Fruit fly (Drosophila melanogaster) whole organism, prepupa: Measurements from ENCODE around the gene Patr-1.

Experiments used
- CG10631 ChIP-seq: fragments of 200-800 bp; sonication (Bioruptor generic); optimal IDR thresholded peaks from 2 replicates; lab custom pipeline; 2016; ENCODE audit warnings: missing biosample characterization, missing genetic modification characterization
- CG10669 ChIP-seq: fragments of 200-800 bp; sonication (Bioruptor generic); optimal IDR thresholded peaks from 3 replicates; lab custom pipeline; 2018; ENCODE audit warnings: missing biosample characterization, mild to moderate bottlenecking, missing genetic modification characterization, moderate library complexity
- CG11294 ChIP-seq: fragments of 200-800 bp; sonication (Bioruptor generic); IDR thresholded peaks from 2 replicates; pipeline ENCODE4 v1.3.6; 2022; ENCODE audit warnings: missing biosample characterization, missing genetic modification characterization
- CG11762 ChIP-seq: fragments of 200-800 bp; sonication (Bioruptor generic); optimal IDR thresholded peaks from 3 replicates; lab custom pipeline; 2016; ENCODE audit warnings: missing biosample characterization, missing genetic modification characterization; ENCODE audit not compliant: insufficient read depth
- CG15336 ChIP-seq: fragments of 200-800 bp; sonication (Bioruptor generic); IDR thresholded peaks from 2 replicates; pipeline ENCODE4 v1.3.6; 2022; ENCODE audit warnings: missing biosample characterization, missing genetic modification characterization
- CG1621 ChIP-seq: fragments of 200-800 bp; sonication (Bioruptor generic); optimal IDR thresholded peaks from 3 replicates; lab custom pipeline; 2018; ENCODE audit warnings: missing biosample characterization, mild to moderate bottlenecking, missing genetic modification characterization
- CG16779 ChIP-seq: fragments of 200-800 bp; sonication (Bioruptor generic); optimal IDR thresholded peaks from 3 replicates; lab custom pipeline; 2017; ENCODE audit warnings: missing biosample characterization, mild to moderate bottlenecking, missing genetic modification characterization
- CG32006 ChIP-seq: fragments of 200-800 bp; sonication (Bioruptor generic); optimal IDR thresholded peaks from 3 replicates; lab custom pipeline; 2017; ENCODE audit warnings: missing biosample characterization, mild to moderate bottlenecking, missing genetic modification characterization
- CG34406 ChIP-seq: fragments of 200-800 bp; sonication (Bioruptor generic); optimal IDR thresholded peaks from 3 replicates; lab custom pipeline; 2016; ENCODE audit warnings: missing biosample characterization, missing genetic modification characterization
- CG3919 ChIP-seq: fragments of 200-800 bp; sonication (Bioruptor generic); optimal IDR thresholded peaks from 3 replicates; lab custom pipeline; 2016; ENCODE audit warnings: missing biosample characterization, missing genetic modification characterization
- CG4318 ChIP-seq: fragments of 200-800 bp; sonication (Bioruptor generic); optimal IDR thresholded peaks from 3 replicates; lab custom pipeline; 2017; ENCODE audit warnings: missing biosample characterization, mild to moderate bottlenecking, missing genetic modification characterization
- CG6276 ChIP-seq: fragments of 200-800 bp; sonication (Bioruptor generic); optimal IDR thresholded peaks from 2 replicates; lab custom pipeline; 2017; ENCODE audit warnings: missing biosample characterization, mild to moderate bottlenecking, missing genetic modification characterization
- CG6808 ChIP-seq: fragments of 200-800 bp; sonication (Bioruptor generic); optimal IDR thresholded peaks from 3 replicates; lab custom pipeline; 2017; ENCODE audit warnings: missing biosample characterization, missing genetic modification characterization, mild to moderate bottlenecking, moderate library complexity, missing genetic modification reagents
- CG6854 ChIP-seq: fragments of 200-800 bp; sonication (Bioruptor generic); optimal IDR thresholded peaks from 2 replicates; lab custom pipeline; 2017; ENCODE audit warnings: missing biosample characterization, mild to moderate bottlenecking, missing genetic modification characterization
- CG7368 ChIP-seq: fragments of 200-800 bp; sonication (Bioruptor generic); optimal IDR thresholded peaks from 3 replicates; lab custom pipeline; 2016; ENCODE audit warnings: missing biosample characterization, missing genetic modification characterization
- CG8119 ChIP-seq: fragments of 200-800 bp; sonication (Bioruptor generic); IDR thresholded peaks from 3 replicates; pipeline ENCODE4 v1.3.6; 2022; ENCODE audit warnings: missing biosample characterization, missing genetic modification characterization
- CG8319 ChIP-seq: fragments of 200-800 bp; sonication (Bioruptor generic); optimal IDR thresholded peaks from 3 replicates; lab custom pipeline; 2016; ENCODE audit warnings: missing biosample characterization, missing genetic modification characterization
- CG8632 ChIP-seq: fragments of 200-800 bp; sonication (Bioruptor generic); optimal IDR thresholded peaks from 3 replicates; lab custom pipeline; 2016; ENCODE audit warnings: missing biosample characterization, missing genetic modification characterization
- CG9139 ChIP-seq: fragments of 200-800 bp; sonication (Bioruptor generic); optimal IDR thresholded peaks from 3 replicates; lab custom pipeline; 2017; ENCODE audit warnings: missing biosample characterization, mild to moderate bottlenecking, missing genetic modification characterization
- Eip78C ChIP-seq: fragments of 200-800 bp; sonication (Bioruptor generic); peaks from one replicate; lab custom pipeline; 2016; ENCODE audit warnings: missing biosample characterization, missing genetic modification characterization
- Eip93F ChIP-seq: fragments of 200-800 bp; sonication (Bioruptor generic); optimal IDR thresholded peaks from 2 replicates; lab custom pipeline; 2016; ENCODE audit warnings: missing biosample characterization, mild to moderate bottlenecking, missing genetic modification characterization
- Ets96B ChIP-seq: fragments of 200-800 bp; optimal IDR thresholded peaks from 2 replicates; lab custom pipeline; 2019; ENCODE audit warnings: missing biosample characterization, mild to moderate bottlenecking, missing genetic modification characterization, moderate library complexity
- Gug ChIP-seq: fragments of 200-800 bp; sonication (Bioruptor generic); IDR thresholded peaks from 2 replicates; pipeline ENCODE4 v1.3.6; 2022; ENCODE audit warnings: missing biosample characterization, missing genetic modification characterization
- Hr38 ChIP-seq: sonication (Bioruptor generic); optimal IDR thresholded peaks from 2 replicates; lab custom pipeline; 2016; ENCODE audit warnings: missing biosample characterization, missing genetic modification characterization
- Hr39 ChIP-seq: fragments of 200-800 bp; sonication (Bioruptor generic); optimal IDR thresholded peaks from 2 replicates; lab custom pipeline; 2016; ENCODE audit warnings: missing biosample characterization, missing genetic modification characterization
- Hr4 ChIP-seq: fragments of 200-800 bp; sonication (Bioruptor generic); optimal IDR thresholded peaks from 3 replicates; lab custom pipeline; 2016; ENCODE audit warnings: missing biosample characterization, missing genetic modification characterization
- Smox ChIP-seq: fragments of 200-800 bp; sonication (Bioruptor generic); optimal IDR thresholded peaks from 3 replicates; lab custom pipeline; 2016; ENCODE audit warnings: missing biosample characterization, missing genetic modification characterization
- Sox102F ChIP-seq: fragments of 200-800 bp; sonication (Bioruptor generic); optimal IDR thresholded peaks from 2 replicates; lab custom pipeline; 2016; ENCODE audit warnings: missing biosample characterization, mild to moderate bottlenecking, missing genetic modification characterization
- Sox15 ChIP-seq: fragments of 200-800 bp; sonication (Bioruptor generic); optimal IDR thresholded peaks from 3 replicates; lab custom pipeline; 2016; ENCODE audit warnings: missing biosample characterization, missing genetic modification characterization
- cyc ChIP-seq: fragments of 200-800 bp; sonication (Bioruptor generic); optimal IDR thresholded peaks from 3 replicates; lab custom pipeline; 2016; ENCODE audit warnings: missing biosample characterization, missing genetic modification characterization
- dsx ChIP-seq: fragments of 200-800 bp; optimal IDR thresholded peaks from 3 replicates; lab custom pipeline; 2019; ENCODE audit warnings: missing biosample characterization, mild to moderate bottlenecking, missing genetic modification characterization, moderate library complexity; ENCODE audit not compliant: poor library complexity, severe bottlenecking
- eg ChIP-seq: fragments of 200-800 bp; sonication (Bioruptor generic); IDR thresholded peaks from 3 replicates; pipeline ENCODE4 v1.3.6; 2022; ENCODE audit warnings: missing biosample characterization, missing genetic modification characterization
- esn ChIP-seq: fragments of 200-800 bp; sonication (Bioruptor generic); optimal IDR thresholded peaks from 2 replicates; lab custom pipeline; 2016; ENCODE audit warnings: missing biosample characterization, mild to moderate bottlenecking, missing genetic modification characterization, moderate library complexity
- fd59A ChIP-seq: fragments of 200-800 bp; sonication (Bioruptor generic); optimal IDR thresholded peaks from 2 replicates; lab custom pipeline; 2017; ENCODE audit warnings: missing biosample characterization, mild to moderate bottlenecking, missing genetic modification characterization, missing genetic modification reagents
- fd85E ChIP-seq: fragments of 200-800 bp; sonication (Bioruptor generic); optimal IDR thresholded peaks from 3 replicates; lab custom pipeline; 2016; ENCODE audit warnings: missing biosample characterization, missing genetic modification characterization
- fkh ChIP-seq: fragments of 200-800 bp; sonication (Bioruptor generic); optimal IDR thresholded peaks from 3 replicates; lab custom pipeline; 2017; ENCODE audit warnings: missing biosample characterization, mild to moderate bottlenecking, missing genetic modification characterization, moderate library complexity
- lz ChIP-seq: fragments of 200-800 bp; sonication (Bioruptor generic); optimal IDR thresholded peaks from 3 replicates; lab custom pipeline; 2016; ENCODE audit warnings: missing biosample characterization, missing genetic modification characterization
- pdm3 ChIP-seq: fragments of 200-800 bp; sonication (Bioruptor generic); optimal IDR thresholded peaks from 3 replicates; lab custom pipeline; 2016; ENCODE audit warnings: missing biosample characterization, missing genetic modification characterization
- salr ChIP-seq, 2 experiments: fragments of 200-800 bp; sonication (Bioruptor generic); optimal IDR thresholded peaks; 3 replicates each; lab custom pipeline; 2016 to 2018; ENCODE audit warnings: missing biosample characterization in 2 of 2, missing genetic modification characterization in 2 of 2, mild to moderate bottlenecking in 1 of 2
- spab ChIP-seq: fragments of 200-800 bp; sonication (Bioruptor generic); optimal IDR thresholded peaks from 2 replicates; lab custom pipeline; 2017; ENCODE audit warnings: missing biosample characterization, mild to moderate bottlenecking, missing genetic modification characterization, missing genetic modification reagents
- ss ChIP-seq, 2 experiments: fragments of 200-800 bp; sonication (Bioruptor generic); optimal IDR thresholded peaks; 2 replicates in 1 of 2; 3 replicates in 1 of 2; lab custom pipeline; 2017 to 2018; ENCODE audit warnings: mild to moderate bottlenecking in 2 of 2, missing biosample characterization in 2 of 2, missing genetic modification characterization in 2 of 2, moderate library complexity in 1 of 2
- svp ChIP-seq: fragments of 200-800 bp; sonication (Bioruptor generic); peaks from one replicate; lab custom pipeline; 2016; ENCODE audit warnings: missing biosample characterization, missing genetic modification characterization
- topi ChIP-seq: fragments of 200-800 bp; sonication (Bioruptor generic); optimal IDR thresholded peaks from 3 replicates; lab custom pipeline; 2016; ENCODE audit warnings: missing biosample characterization, missing genetic modification characterization
- vri ChIP-seq: fragments of 200-800 bp; sonication (Bioruptor generic); optimal IDR thresholded peaks from 3 replicates; lab custom pipeline; 2016; ENCODE audit warnings: missing biosample characterization, mild to moderate bottlenecking, missing genetic modification characterization

Gene Patr-1

dm6 chr3R:17062705-17063104 lies 19.3 kb downstream of the Patr-1 start:
- no peak for TF ChIP-seq CG4318 (GFP tag; lab: Kevin White, UChicago)
- no peak for TF ChIP-seq CG10631 (GFP tag; lab: Kevin White, UChicago)
- no peak for TF ChIP-seq Gug (GFP tag; lab: Robert Waterston, UW)
- no peak for TF ChIP-seq spab (GFP tag; lab: Kevin White, UChicago)
- no peak for TF ChIP-seq fkh (GFP tag; lab: Kevin White, UChicago)
- no peak for TF ChIP-seq Sox15
- no peak for TF ChIP-seq CG11762 (GFP tag; lab: Kevin White, UChicago)
- TF ChIP-seq Eip78C (GFP tag; lab: Kevin White, UChicago): no peak
- TF ChIP-seq Sox102F (GFP tag; lab: Kevin White, UChicago): no peak
- TF ChIP-seq CG1621 (tag; lab: Kevin White, UChicago): no peak
- no peak for TF ChIP-seq CG8632
- TF ChIP-seq CG11294 (GFP tag; lab: Robert Waterston, UW): no peak

DNA sequence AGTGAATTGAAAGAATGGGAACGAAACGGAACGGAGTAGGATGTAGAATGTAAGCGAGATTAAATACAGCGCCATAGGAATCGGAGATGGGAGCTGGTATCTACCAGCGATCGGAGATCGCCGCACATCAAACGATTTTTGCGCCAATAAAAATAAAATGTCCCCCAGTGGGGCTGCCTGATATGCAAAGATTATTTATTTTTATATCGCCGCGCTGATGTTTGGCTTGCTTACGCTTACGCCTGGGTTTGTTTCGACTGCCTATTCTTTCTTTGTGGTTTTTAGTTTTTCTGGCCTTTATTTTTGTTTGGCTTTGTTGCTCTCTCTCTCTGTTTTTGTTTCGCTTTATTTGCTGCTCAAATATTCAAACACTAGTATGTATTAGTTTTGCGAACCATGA lies 20.4 kb downstream of the Patr-1 start:
- TF ChIP-seq fkh (GFP tag; lab: Kevin White, UChicago): peak; percentile 35
- no peak for TF ChIP-seq CG8119
- no peak for TF ChIP-seq vri (GFP tag; lab: Kevin White, UChicago)
- TF ChIP-seq eg (GFP tag; lab: Robert Waterston, UW): 0 out of 3 replicates have a peak, but pooled peaks have one; percentile 29
- TF ChIP-seq CG7368 (GFP tag; lab: Kevin White, UChicago): no peak
- TF ChIP-seq CG8319 (GFP tag; lab: Kevin White, UChicago): no peak
- TF ChIP-seq esn (GFP tag; lab: Kevin White, UChicago): no peak
- no peak for TF ChIP-seq CG1621 (tag; lab: Kevin White, UChicago)
- no peak for TF ChIP-seq CG6276
- TF ChIP-seq Smox: no peak
- no peak for TF ChIP-seq lz (GFP tag; lab: Kevin White, UChicago)
- TF ChIP-seq CG11294 (GFP tag; lab: Robert Waterston, UW): no peak
- TF ChIP-seq CG34406 (GFP tag; lab: Kevin White, UChicago): no peak
- no peak for TF ChIP-seq Sox15

DNA sequence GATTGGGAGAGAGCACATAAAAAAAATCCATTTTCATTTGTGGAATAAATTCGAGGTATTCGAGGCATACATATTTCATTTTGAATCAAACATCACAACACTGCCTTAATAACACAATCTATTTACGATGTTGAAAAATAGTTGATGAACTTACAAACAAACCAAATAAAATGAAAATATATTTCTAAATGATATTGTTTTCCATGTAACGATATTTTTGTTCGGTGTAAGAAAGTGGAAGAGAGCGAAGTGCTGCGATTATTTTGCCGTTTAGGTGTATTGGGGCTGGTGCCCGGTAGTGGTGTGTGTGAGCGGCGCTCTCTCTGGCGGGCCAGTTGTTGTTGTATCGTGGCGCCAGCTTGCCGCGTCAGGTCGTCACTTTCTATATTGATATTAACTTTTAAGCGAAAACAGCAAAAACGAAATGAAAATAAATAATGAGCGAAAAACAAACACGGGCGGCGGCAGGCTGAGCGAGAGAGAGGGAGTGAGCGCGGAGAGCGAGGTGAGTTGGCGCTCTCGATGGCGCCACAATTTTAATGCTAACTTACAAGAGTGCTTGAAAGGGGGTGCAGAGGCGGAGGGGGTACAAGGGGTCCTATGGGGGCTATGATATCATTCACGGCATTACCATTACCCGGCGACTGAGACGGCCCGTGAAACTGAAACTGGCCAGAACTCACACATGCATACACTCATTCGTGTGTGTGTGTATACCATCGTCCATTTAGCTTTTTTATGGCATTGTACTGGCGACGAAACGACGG lies 21.8 kb downstream of the Patr-1 start:
- TF ChIP-seq CG4318 (GFP tag; lab: Kevin White, UChicago): peak; percentile 92
- TF ChIP-seq Ets96B (tag; lab: Kevin White, UChicago): peak; percentile 91
- peak; percentile 98 for TF ChIP-seq lz (GFP tag; lab: Kevin White, UChicago)
- peak; percentile 97 for TF ChIP-seq cyc
- peak; percentile 94 for TF ChIP-seq CG3919 (GFP tag; lab: Kevin White, UChicago)
- TF ChIP-seq fd85E (GFP tag; lab: Kevin White, UChicago): peak; percentile 80
- peak; percentile 91 for TF ChIP-seq CG10631 (GFP tag; lab: Kevin White, UChicago)
- TF ChIP-seq fkh (GFP tag; lab: Kevin White, UChicago): peak; percentile 99
- TF ChIP-seq dsx (GFP tag; lab: Kevin White, UChicago): peak; percentile 86
- TF ChIP-seq Hr38 (GFP tag; lab: Kevin White, UChicago): no peak
- peak; percentile 98 for TF ChIP-seq topi (GFP tag; lab: Kevin White, UChicago)
- TF ChIP-seq CG8319 (GFP tag; lab: Kevin White, UChicago): peak; percentile 87
- TF ChIP-seq CG10669 (GFP tag; lab: Kevin White, UChicago): peak; percentile 93
- peak; percentile 86 for TF ChIP-seq CG6854
- TF ChIP-seq CG6808 (GFP tag; lab: Kevin White, UChicago): peak; percentile 85
- peak; percentile 97 for TF ChIP-seq Smox
- peak; percentile 97 for TF ChIP-seq Hr4
- peak; percentile 92 for TF ChIP-seq Eip93F (GFP tag; lab: Kevin White, UChicago)
- TF ChIP-seq fd59A: peak; percentile 80
- peak; percentile 99 for TF ChIP-seq svp (GFP tag; lab: Kevin White, UChicago)
- peak; percentile 88 to 92 for TF ChIP-seq ss (GFP tag; optimal IDR thresholded peaks at IDR 0.05; lab: Kevin White, UChicago)
- TF ChIP-seq Sox102F (GFP tag; lab: Kevin White, UChicago): peak; percentile 97
- peak; percentile 93 for TF ChIP-seq CG8632
- peak; percentile 84 for TF ChIP-seq Gug (GFP tag; lab: Robert Waterston, UW)
- TF ChIP-seq CG34406 (GFP tag; lab: Kevin White, UChicago): peak; percentile 96
- TF ChIP-seq CG16779 (tag; lab: Kevin White, UChicago): peak; percentile 73
- TF ChIP-seq CG15336 (GFP tag; lab: Robert Waterston, UW): peak; percentile 94
- TF ChIP-seq salr (GFP tag; optimal IDR thresholded peaks at IDR 0.05; lab: Kevin White, UChicago): peak; percentile 79 to 90
- peak; percentile 97 for TF ChIP-seq CG32006 (GFP tag; lab: Kevin White, UChicago)
- TF ChIP-seq CG9139 (GFP tag; lab: Kevin White, UChicago): peak; percentile 68
- peak; percentile 96 for TF ChIP-seq Hr39
- TF ChIP-seq pdm3 (GFP tag; lab: Kevin White, UChicago): peak; percentile 97
